Fruit fly (Drosophila melanogaster): ENCODE measurements around the gene GCS2beta.

- no peak for TF ChIP-seq CG8478 (optimal IDR thresholded peaks at IDR 0.05)
- TF ChIP-seq CTCF (optimal IDR thresholded peaks at IDR 0.05), result no peak
These were observed 28.3 kb downstream of the GCS2beta start, which contains the start of gene SPH93 for dm6 chr2L:17455823-17456222.

All from S2 (cell line).